Worm (Caenorhabditis elegans) whole organism, L2 larva: Measurements from ENCODE around the gene glp-1.
A peak's percentile ranks its signal among the peaks of the same experiment; 100 is the strongest.

ENCODE experiments used
- C34F6.9 ChIP-seq: fragments of 150-350 bp; optimal IDR thresholded peaks from 2 replicates; lab custom pipeline; 2014; ENCODE audit warnings: missing biosample characterization, missing genetic modification characterization
- F13H6.1 ChIP-seq: sonication (generic microtip); optimal IDR thresholded peaks from 2 replicates; lab custom pipeline; 2016; ENCODE audit warnings: missing genetic modification characterization, missing compliant biosample characterization
- R02D3.7 ChIP-seq: fragments of 150-350 bp; optimal IDR thresholded peaks from 2 replicates; lab custom pipeline; 2014; ENCODE audit warnings: missing biosample characterization, missing genetic modification characterization
- alr-1 ChIP-seq: fragments of 150-350 bp; optimal IDR thresholded peaks from 2 replicates; lab custom pipeline; 2014; ENCODE audit warnings: missing biosample characterization, missing genetic modification characterization
- aly-2 ChIP-seq: fragments of 150-350 bp; optimal IDR thresholded peaks from 2 replicates; lab custom pipeline; 2014; ENCODE audit warnings: missing biosample characterization, missing genetic modification characterization
- blmp-1 ChIP-seq: sonication (generic microtip); optimal IDR thresholded peaks from 2 replicates; lab custom pipeline; 2017; ENCODE audit warnings: missing genetic modification characterization, mild to moderate bottlenecking, missing compliant biosample characterization, antibody characterized with exemption, moderate library complexity; ENCODE audit not compliant: insufficient read depth
- ceh-82 ChIP-seq: fragments of 150-350 bp; optimal IDR thresholded peaks from 2 replicates; lab custom pipeline; 2014; ENCODE audit warnings: missing biosample characterization, missing genetic modification characterization
- crh-2 ChIP-seq: sonication (generic microtip); optimal IDR thresholded peaks from 2 replicates; lab custom pipeline; 2017; ENCODE audit warnings: missing biosample characterization, missing genetic modification characterization
- egl-27 ChIP-seq: sonication (generic microtip); optimal IDR thresholded peaks from 3 replicates; lab custom pipeline; 2017; ENCODE audit warnings: missing biosample characterization, missing genetic modification reagents, missing genetic modification characterization
- elt-3 ChIP-seq: sonication (generic microtip); optimal IDR thresholded peaks from 2 replicates; lab custom pipeline; 2017; ENCODE audit warnings: missing biosample characterization, missing genetic modification characterization
- gmeb-1 ChIP-seq: fragments of 150-350 bp; optimal IDR thresholded peaks from 2 replicates; lab custom pipeline; 2014; ENCODE audit warnings: missing biosample characterization, missing genetic modification characterization
- lin-11 ChIP-seq: fragments of 150-350 bp; sonication (generic microtip); optimal IDR thresholded peaks from 2 replicates; lab custom pipeline; 2014; ENCODE audit warnings: missing biosample characterization, missing genetic modification characterization, inconsistent platforms, mixed read lengths
- lin-39 ChIP-seq: fragments of 150-350 bp; optimal IDR thresholded peaks from 2 replicates; lab custom pipeline; 2014; ENCODE audit warnings: missing biosample characterization, missing genetic modification reagents, missing genetic modification characterization
- lsy-2 ChIP-seq, 2 experiments: fragments of 150-350 bp in 1 of 2; sonication (generic microtip) in 1 of 2; optimal IDR thresholded peaks; 2 replicates each; lab custom pipeline; 2014 to 2017; ENCODE audit warnings: missing biosample characterization in 2 of 2, missing genetic modification characterization in 2 of 2
- mab-5 ChIP-seq: fragments of 150-350 bp; optimal IDR thresholded peaks from 2 replicates; lab custom pipeline; 2014; ENCODE audit warnings: missing biosample characterization, missing genetic modification characterization
- nhr-10 ChIP-seq: sonication (generic microtip); optimal IDR thresholded peaks from 2 replicates; lab custom pipeline; 2017; ENCODE audit warnings: missing biosample characterization, missing genetic modification characterization
- nhr-11 ChIP-seq: fragments of 150-350 bp; optimal IDR thresholded peaks from 2 replicates; lab custom pipeline; 2014; ENCODE audit warnings: missing biosample characterization, missing genetic modification characterization
- nhr-129 ChIP-seq: fragments of 150-350 bp; optimal IDR thresholded peaks from 2 replicates; lab custom pipeline; 2014; ENCODE audit warnings: missing biosample characterization, missing genetic modification characterization
- nhr-21 ChIP-seq: fragments of 150-350 bp; optimal IDR thresholded peaks from 2 replicates; lab custom pipeline; 2014; ENCODE audit warnings: missing biosample characterization, missing genetic modification characterization
- nhr-237 ChIP-seq: fragments of 150-350 bp; optimal IDR thresholded peaks from 2 replicates; lab custom pipeline; 2014; ENCODE audit warnings: missing biosample characterization, missing genetic modification characterization
- nhr-77 ChIP-seq: fragments of 150-350 bp; optimal IDR thresholded peaks from 2 replicates; lab custom pipeline; 2014; ENCODE audit warnings: missing biosample characterization, missing genetic modification characterization
- peb-1 ChIP-seq: fragments of 150-350 bp; optimal IDR thresholded peaks from 2 replicates; lab custom pipeline; 2014; ENCODE audit warnings: missing biosample characterization, missing genetic modification characterization
- sem-4 ChIP-seq: fragments of 150-350 bp; optimal IDR thresholded peaks from 2 replicates; lab custom pipeline; 2014; ENCODE audit warnings: missing biosample characterization, missing genetic modification reagents, missing genetic modification characterization
- skn-1 ChIP-seq: sonication (generic microtip); optimal IDR thresholded peaks from 2 replicates; lab custom pipeline; 2017; ENCODE audit warnings: missing biosample characterization, missing genetic modification characterization
- sma-3 ChIP-seq: sonication (generic microtip); optimal IDR thresholded peaks from 2 replicates; lab custom pipeline; 2016; ENCODE audit warnings: missing genetic modification reagents, missing genetic modification characterization, missing compliant biosample characterization
- sma-9 ChIP-seq, 2 experiments: fragments of 150-350 bp in 1 of 2; sonication (generic microtip) in 1 of 2; optimal IDR thresholded peaks; 2 replicates each; lab custom pipeline; 2014 to 2016; ENCODE audit warnings: missing genetic modification characterization in 2 of 2, mild to moderate bottlenecking in 1 of 2, missing biosample characterization in 1 of 2, missing compliant biosample characterization in 1 of 2, missing genetic modification reagents in 1 of 2, moderate library complexity in 1 of 2
- unc-39 ChIP-seq: fragments of 150-350 bp; optimal IDR thresholded peaks from 2 replicates; lab custom pipeline; 2014; ENCODE audit warnings: missing biosample characterization, missing genetic modification characterization
- unc-55 ChIP-seq: fragments of 150-350 bp; sonication (generic microtip); optimal IDR thresholded peaks from 3 replicates; lab custom pipeline; 2014; ENCODE audit warnings: missing biosample characterization, missing genetic modification reagents, missing genetic modification characterization
- unc-62 ChIP-seq: fragments of 150-350 bp; optimal IDR thresholded peaks from 2 replicates; lab custom pipeline; 2014; ENCODE audit warnings: missing biosample characterization, missing genetic modification reagents, missing genetic modification characterization
- zag-1 ChIP-seq: fragments of 150-350 bp; optimal IDR thresholded peaks from 2 replicates; lab custom pipeline; 2014; ENCODE audit warnings: missing biosample characterization, missing genetic modification characterization
- ztf-1 ChIP-seq: fragments of 200-800 bp; sonication (Bioruptor generic); conservative IDR thresholded peaks from 2 replicates; pipeline ENCODE4 v1.3.6; 2022; ENCODE audit warnings: missing genetic modification characterization, missing compliant biosample characterization
- ztf-11 ChIP-seq: sonication (generic microtip); optimal IDR thresholded peaks from 2 replicates; lab custom pipeline; 2017; ENCODE audit warnings: missing biosample characterization, missing genetic modification characterization
- ztf-4 ChIP-seq: fragments of 150-350 bp; optimal IDR thresholded peaks from 2 replicates; lab custom pipeline; 2014; ENCODE audit warnings: missing biosample characterization, missing genetic modification characterization

Gene glp-1

DNA sequence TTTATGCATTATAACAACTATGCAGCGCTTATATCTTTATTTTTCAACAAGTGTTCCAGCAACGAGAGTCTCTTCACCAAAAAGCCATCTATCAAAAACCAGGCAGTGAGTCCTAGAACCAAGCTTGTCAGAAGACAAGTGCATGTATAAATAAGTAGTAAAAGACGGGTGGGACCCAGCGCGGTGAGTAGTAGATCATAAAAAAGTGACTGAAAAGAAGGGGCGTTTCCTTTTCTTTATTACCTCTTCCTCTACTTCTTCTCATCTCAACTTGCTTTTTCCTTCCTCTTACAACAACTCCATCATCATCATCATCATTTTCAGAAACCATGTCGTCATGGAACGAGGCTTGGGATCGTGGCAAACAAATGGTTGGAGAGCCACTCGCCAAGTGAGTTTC is 44.5 kb downstream of the glp-1 start, which contains the start of gene eat-4:
Gene eat-4 (plus strand): TSS at position 301 of the 400 bp plus-strand sequence.
- TF ChIP-seq aly-2 (no peak), unc-55 (GFP tag; lab: Kevin White, UChicago) (peak; percentile 2), zag-1 (no peak), nhr-237 (tag; lab: Kevin White, UChicago) (no peak), ztf-11 (no peak), unc-62 (no peak)

DNA sequence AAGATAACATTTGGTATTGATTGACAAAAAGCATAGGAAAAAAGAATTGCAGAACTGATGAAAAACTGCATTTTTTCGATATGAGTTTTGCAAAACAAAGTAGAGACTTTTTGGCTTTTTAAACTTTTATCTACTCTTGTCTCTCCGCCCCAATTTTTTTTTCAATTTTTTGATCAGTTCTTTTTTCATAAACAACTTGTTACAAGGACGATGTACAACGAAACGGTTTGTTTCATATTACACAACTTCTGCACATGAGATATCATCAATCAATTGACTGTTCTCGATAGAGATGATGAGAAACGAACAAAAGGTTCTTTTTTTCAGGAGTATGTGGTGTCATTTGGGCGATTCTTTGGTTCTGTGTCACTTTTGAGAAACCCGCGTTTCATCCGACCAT is 46.6 kb downstream of the glp-1 start, which contains the start of gene ZK512.7:
Gene ZK512.7 (minus strand): TSS at position 101 of the 400 bp plus-strand sequence.
- no peak for TF ChIP-seq alr-1 (tag; lab: Kevin White, UChicago)
- TF ChIP-seq lsy-2 (tag; optimal IDR thresholded peaks at IDR 0.05; lab: Kevin White, UChicago): no peak
- TF ChIP-seq sem-4: no peak
- no peak for TF ChIP-seq blmp-1
- no peak for TF ChIP-seq nhr-129 (tag; lab: Kevin White, UChicago)
- TF ChIP-seq zag-1: no peak
- TF ChIP-seq mab-5 (tag; lab: Kevin White, UChicago): no peak
- no peak for TF ChIP-seq ceh-82 (tag; lab: Kevin White, UChicago)
- no peak for TF ChIP-seq elt-3
- TF ChIP-seq egl-27 (tag; lab: Kevin White, UChicago): no peak

DNA sequence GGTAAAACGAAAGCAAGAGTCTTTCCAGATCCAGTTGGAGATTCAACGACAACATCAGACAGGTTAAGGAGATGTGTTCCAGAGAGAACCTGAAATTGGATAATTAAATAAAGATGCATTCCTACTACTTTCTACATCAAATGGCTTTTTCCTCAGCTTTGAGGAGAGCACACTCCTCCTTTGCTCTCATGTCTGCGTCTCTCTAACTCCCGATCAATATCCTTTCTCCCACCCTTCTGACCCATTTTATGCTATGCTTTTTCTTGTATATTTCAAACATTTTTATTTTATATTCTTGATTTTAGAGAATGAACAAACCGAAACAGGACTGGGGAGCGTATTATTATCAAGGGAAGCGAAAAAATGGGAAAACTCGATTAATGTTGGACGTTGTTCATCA is 51.9 kb downstream of the glp-1 start, which contains the start of gene ZK512.11:
Gene ZK512.11 (plus strand): TSS at position 301 of the 400 bp plus-strand sequence.
- TF ChIP-seq peb-1 (tag; lab: Kevin White, UChicago) (no peak), unc-39 (tag; lab: Kevin White, UChicago) (no peak), lsy-2 (tag; optimal IDR thresholded peaks at IDR 0.05; lab: Kevin White, UChicago) (peak in 1 of 2 experiments; percentile 5), ztf-4 (tag; lab: Kevin White, UChicago) (no peak), C34F6.9 (peak; percentile 3), sma-3 (GFP tag; lab: Kevin White, UChicago) (no peak), sma-9 (GFP tag; optimal IDR thresholded peaks at IDR 0.05; lab: Kevin White, UChicago) (no peak), sma-9 (tag; optimal IDR thresholded peaks at IDR 0.05; lab: Kevin White, UChicago) (no peak), skn-1 (tag; lab: Kevin White, UChicago) (no peak), mab-5 (tag; lab: Kevin White, UChicago) (no peak), sem-4 (no peak), unc-55 (GFP tag; lab: Kevin White, UChicago) (peak; percentile 19)

DNA sequence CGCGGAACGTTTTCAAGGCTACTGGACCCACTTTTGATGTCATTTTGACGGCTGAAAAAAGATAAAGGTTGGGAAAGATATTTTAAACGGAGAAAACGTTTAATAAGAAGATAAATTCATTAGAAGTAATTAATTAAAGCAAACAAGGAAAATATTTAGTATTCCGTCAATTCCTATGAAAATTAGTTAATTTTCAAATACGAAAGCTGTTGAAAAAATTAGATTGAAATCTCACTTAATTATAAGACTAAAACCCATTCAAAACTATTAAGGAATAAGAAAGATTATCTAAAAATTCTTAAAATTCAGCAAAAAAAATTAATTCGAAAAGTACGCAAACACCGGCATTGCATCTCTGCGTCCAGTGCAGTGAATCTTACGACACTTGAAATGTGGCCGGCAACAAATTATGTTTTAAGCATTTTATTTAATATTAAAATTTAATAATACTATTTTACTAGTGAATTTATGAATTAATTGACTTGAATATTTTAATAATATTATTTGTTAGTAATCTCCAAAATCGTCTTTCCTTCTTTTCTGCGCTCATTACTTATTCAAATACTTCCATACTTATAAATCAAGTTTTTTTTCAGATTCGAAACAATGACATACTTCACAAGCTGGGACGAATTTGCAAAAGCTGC is 52.8 kb downstream of the glp-1 start, which contains the start of the genes ZK512.2 and ZK512.4:
Gene ZK512.2 (minus strand): TSS at position 51 of the 647 bp plus-strand sequence.
Gene ZK512.4 (plus strand): TSS at position 597 of the 647 bp plus-strand sequence.
- TF ChIP-seq R02D3.7 (tag; lab: Kevin White, UChicago) (no peak), unc-39 (tag; lab: Kevin White, UChicago) (no peak), C34F6.9 (peak; percentile 28), nhr-10 (tag; lab: Kevin White, UChicago) (no peak), skn-1 (tag; lab: Kevin White, UChicago) (no peak), zag-1 (no peak), nhr-237 (tag; lab: Kevin White, UChicago) (no peak), unc-62 (no peak), lsy-2 (tag; optimal IDR thresholded peaks at IDR 0.05; lab: Kevin White, UChicago) (peak in 1 of 2 experiments; percentile 50), nhr-21 (tag; lab: Kevin White, UChicago) (no peak), sem-4 (no peak), ztf-4 (tag; lab: Kevin White, UChicago) (no peak), ztf-1 (GFP tag; lab: Robert Waterston, UW) (no peak), ztf-11 (no peak), nhr-77 (tag; lab: Kevin White, UChicago) (no peak), blmp-1 (no peak), lin-11 (no peak), peb-1 (tag; lab: Kevin White, UChicago) (no peak), crh-2 (tag; lab: Kevin White, UChicago) (peak; percentile 7), lin-39 (tag; lab: Kevin White, UChicago) (no peak), nhr-11 (no peak), unc-55 (GFP tag; lab: Kevin White, UChicago) (peak; percentile 38), gmeb-1 (peak; percentile 29), nhr-129 (tag; lab: Kevin White, UChicago) (no peak), ceh-82 (tag; lab: Kevin White, UChicago) (no peak), F13H6.1 (tag; lab: Kevin White, UChicago) (no peak)
